Worm (Caenorhabditis elegans) whole organism, L2 larva: ENCODE data around the gene F42G4.7.

Source experiments
- ZK546.5 ChIP-seq: sonication (generic microtip); optimal IDR thresholded peaks from 2 replicates; lab custom pipeline; 2017; ENCODE audit warnings: missing biosample characterization, missing genetic modification characterization
- dmd-4 ChIP-seq: sonication (generic microtip); optimal IDR thresholded peaks from 2 replicates; lab custom pipeline; 2017; ENCODE audit warnings: missing biosample characterization, missing genetic modification characterization
- lin-11 ChIP-seq: fragments of 150-350 bp; sonication (generic microtip); optimal IDR thresholded peaks from 2 replicates; lab custom pipeline; 2014; ENCODE audit warnings: missing biosample characterization, missing genetic modification characterization, inconsistent platforms, mixed read lengths
- nhr-6 ChIP-seq: fragments of 150-350 bp; optimal IDR thresholded peaks from 2 replicates; lab custom pipeline; 2014; ENCODE audit warnings: missing biosample characterization, missing genetic modification characterization
- skn-1 ChIP-seq: sonication (generic microtip); optimal IDR thresholded peaks from 2 replicates; lab custom pipeline; 2017; ENCODE audit warnings: missing biosample characterization, missing genetic modification characterization
- unc-62 ChIP-seq: fragments of 150-350 bp; optimal IDR thresholded peaks from 2 replicates; lab custom pipeline; 2014; ENCODE audit warnings: missing biosample characterization, missing genetic modification reagents, missing genetic modification characterization
- ztf-11 ChIP-seq: sonication (generic microtip); optimal IDR thresholded peaks from 2 replicates; lab custom pipeline; 2017; ENCODE audit warnings: missing biosample characterization, missing genetic modification characterization

DNA sequence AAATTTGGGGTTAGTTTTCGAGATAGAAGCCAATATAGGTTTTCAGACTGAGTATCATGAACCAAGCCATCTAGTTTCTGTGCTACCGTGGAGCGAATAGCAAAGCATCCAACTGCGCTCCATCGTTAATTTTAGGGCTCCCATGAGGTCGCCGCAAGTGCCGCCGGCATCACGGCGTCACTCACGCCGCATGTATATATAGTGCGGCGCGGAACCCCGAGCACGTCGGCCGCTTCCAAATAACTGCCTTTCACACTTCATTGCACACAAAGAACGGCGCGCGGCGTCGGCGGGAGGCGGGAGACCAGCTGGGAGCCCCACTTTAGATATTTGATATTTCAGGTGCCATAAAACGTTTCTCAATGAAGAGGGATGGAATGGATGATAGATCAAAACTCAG is 3.0 kb upstream of the F42G4.7 start:
- TF ChIP-seq skn-1 (tag; lab: Kevin White, UChicago) (no peak), lin-11 (no peak), unc-62 (no peak), ztf-11 (no peak), ZK546.5 (no peak), dmd-4 (no peak), nhr-6 (tag; lab: Kevin White, UChicago) (no peak)
